Fruit fly (Drosophila melanogaster) whole organism, prepupa: ENCODE results near the gene nAChRalpha6.

ENCODE experiments used
- Blimp-1 ChIP-seq: fragments of 200-800 bp; sonication (Bioruptor generic); optimal IDR thresholded peaks from 3 replicates; lab custom pipeline; 2017; ENCODE audit warnings: missing biosample characterization, missing genetic modification characterization, mild to moderate bottlenecking, moderate library complexity, missing genetic modification reagents
- CG10631 ChIP-seq: fragments of 200-800 bp; sonication (Bioruptor generic); optimal IDR thresholded peaks from 2 replicates; lab custom pipeline; 2016; ENCODE audit warnings: missing biosample characterization, missing genetic modification characterization
- CG11294 ChIP-seq: fragments of 200-800 bp; sonication (Bioruptor generic); IDR thresholded peaks from 2 replicates; pipeline ENCODE4 v1.3.6; 2022; ENCODE audit warnings: missing biosample characterization, missing genetic modification characterization
- CG15336 ChIP-seq: fragments of 200-800 bp; sonication (Bioruptor generic); IDR thresholded peaks from 2 replicates; pipeline ENCODE4 v1.3.6; 2022; ENCODE audit warnings: missing biosample characterization, missing genetic modification characterization
- CG1621 ChIP-seq: fragments of 200-800 bp; sonication (Bioruptor generic); optimal IDR thresholded peaks from 3 replicates; lab custom pipeline; 2018; ENCODE audit warnings: missing biosample characterization, mild to moderate bottlenecking, missing genetic modification characterization
- CG16779 ChIP-seq: fragments of 200-800 bp; sonication (Bioruptor generic); optimal IDR thresholded peaks from 3 replicates; lab custom pipeline; 2017; ENCODE audit warnings: missing biosample characterization, mild to moderate bottlenecking, missing genetic modification characterization
- CG3032 ChIP-seq: fragments of 200-800 bp; optimal IDR thresholded peaks from 2 replicates; lab custom pipeline; 2019; ENCODE audit warnings: missing biosample characterization, mild to moderate bottlenecking, missing genetic modification characterization, moderate library complexity
- CG3919 ChIP-seq: fragments of 200-800 bp; sonication (Bioruptor generic); optimal IDR thresholded peaks from 3 replicates; lab custom pipeline; 2016; ENCODE audit warnings: missing biosample characterization, missing genetic modification characterization
- CG4318 ChIP-seq: fragments of 200-800 bp; sonication (Bioruptor generic); optimal IDR thresholded peaks from 3 replicates; lab custom pipeline; 2017; ENCODE audit warnings: missing biosample characterization, mild to moderate bottlenecking, missing genetic modification characterization
- CG6163 ChIP-seq: fragments of 200-800 bp; sonication (Bioruptor generic); IDR thresholded peaks from 3 replicates; pipeline ENCODE4 v1.3.6; 2022; ENCODE audit warnings: missing biosample characterization, missing genetic modification characterization
- CG6854 ChIP-seq: fragments of 200-800 bp; sonication (Bioruptor generic); optimal IDR thresholded peaks from 2 replicates; lab custom pipeline; 2017; ENCODE audit warnings: missing biosample characterization, mild to moderate bottlenecking, missing genetic modification characterization
- CG8319 ChIP-seq: fragments of 200-800 bp; sonication (Bioruptor generic); optimal IDR thresholded peaks from 3 replicates; lab custom pipeline; 2016; ENCODE audit warnings: missing biosample characterization, missing genetic modification characterization
- Eip75B ChIP-seq: fragments of 200-800 bp; sonication (Bioruptor generic); optimal IDR thresholded peaks from 3 replicates; lab custom pipeline; 2016; ENCODE audit warnings: missing biosample characterization, missing genetic modification characterization
- Eip78C ChIP-seq: fragments of 200-800 bp; sonication (Bioruptor generic); peaks from one replicate; lab custom pipeline; 2016; ENCODE audit warnings: missing biosample characterization, missing genetic modification characterization
- Eip93F ChIP-seq: fragments of 200-800 bp; sonication (Bioruptor generic); optimal IDR thresholded peaks from 2 replicates; lab custom pipeline; 2016; ENCODE audit warnings: missing biosample characterization, mild to moderate bottlenecking, missing genetic modification characterization
- Ets21C ChIP-seq: fragments of 200-800 bp; sonication (Bioruptor generic); optimal IDR thresholded peaks from 3 replicates; lab custom pipeline; 2016; ENCODE audit warnings: missing biosample characterization, missing genetic modification characterization
- Hr38 ChIP-seq: sonication (Bioruptor generic); optimal IDR thresholded peaks from 2 replicates; lab custom pipeline; 2016; ENCODE audit warnings: missing biosample characterization, missing genetic modification characterization
- Lpt ChIP-seq: fragments of 200-800 bp; sonication (Bioruptor generic); optimal IDR thresholded peaks from 3 replicates; lab custom pipeline; 2016; ENCODE audit warnings: missing biosample characterization, missing genetic modification characterization
- Met ChIP-seq: fragments of 200-800 bp; sonication (Bioruptor generic); optimal IDR thresholded peaks from 3 replicates; lab custom pipeline; 2016; ENCODE audit warnings: missing biosample characterization, missing genetic modification characterization
- OdsH ChIP-seq: fragments of 200-800 bp; sonication (Bioruptor generic); optimal IDR thresholded peaks from 3 replicates; lab custom pipeline; 2016; ENCODE audit warnings: missing biosample characterization, missing genetic modification characterization
- Sox102F ChIP-seq: fragments of 200-800 bp; sonication (Bioruptor generic); optimal IDR thresholded peaks from 2 replicates; lab custom pipeline; 2016; ENCODE audit warnings: missing biosample characterization, mild to moderate bottlenecking, missing genetic modification characterization
- Sox14 ChIP-seq: fragments of 200-800 bp; sonication (Bioruptor generic); optimal IDR thresholded peaks from 3 replicates; lab custom pipeline; 2016; ENCODE audit warnings: missing biosample characterization, missing genetic modification characterization
- Sox15 ChIP-seq: fragments of 200-800 bp; sonication (Bioruptor generic); optimal IDR thresholded peaks from 3 replicates; lab custom pipeline; 2016; ENCODE audit warnings: missing biosample characterization, missing genetic modification characterization
- achi ChIP-seq: fragments of 200-800 bp; sonication (Bioruptor generic); optimal IDR thresholded peaks from 3 replicates; lab custom pipeline; 2016; ENCODE audit warnings: missing biosample characterization, missing genetic modification characterization
- acj6 ChIP-seq: fragments of 200-800 bp; sonication (Bioruptor generic); optimal IDR thresholded peaks from 3 replicates; lab custom pipeline; 2016; ENCODE audit warnings: missing biosample characterization, missing genetic modification characterization
- cyc ChIP-seq: fragments of 200-800 bp; sonication (Bioruptor generic); optimal IDR thresholded peaks from 3 replicates; lab custom pipeline; 2016; ENCODE audit warnings: missing biosample characterization, missing genetic modification characterization
- dac ChIP-seq: fragments of 200-800 bp; sonication (Bioruptor generic); optimal IDR thresholded peaks from 2 replicates; lab custom pipeline; 2017; ENCODE audit warnings: missing biosample characterization, mild to moderate bottlenecking, missing genetic modification characterization
- dsx ChIP-seq: fragments of 200-800 bp; optimal IDR thresholded peaks from 3 replicates; lab custom pipeline; 2019; ENCODE audit warnings: missing biosample characterization, mild to moderate bottlenecking, missing genetic modification characterization, moderate library complexity; ENCODE audit not compliant: poor library complexity, severe bottlenecking
- eg ChIP-seq: fragments of 200-800 bp; sonication (Bioruptor generic); IDR thresholded peaks from 3 replicates; pipeline ENCODE4 v1.3.6; 2022; ENCODE audit warnings: missing biosample characterization, missing genetic modification characterization
- esn ChIP-seq: fragments of 200-800 bp; sonication (Bioruptor generic); optimal IDR thresholded peaks from 2 replicates; lab custom pipeline; 2016; ENCODE audit warnings: missing biosample characterization, mild to moderate bottlenecking, missing genetic modification characterization, moderate library complexity
- fd59A ChIP-seq: fragments of 200-800 bp; sonication (Bioruptor generic); optimal IDR thresholded peaks from 2 replicates; lab custom pipeline; 2017; ENCODE audit warnings: missing biosample characterization, mild to moderate bottlenecking, missing genetic modification characterization, missing genetic modification reagents
- fd85E ChIP-seq: fragments of 200-800 bp; sonication (Bioruptor generic); optimal IDR thresholded peaks from 3 replicates; lab custom pipeline; 2016; ENCODE audit warnings: missing biosample characterization, missing genetic modification characterization
- fkh ChIP-seq: fragments of 200-800 bp; sonication (Bioruptor generic); optimal IDR thresholded peaks from 3 replicates; lab custom pipeline; 2017; ENCODE audit warnings: missing biosample characterization, mild to moderate bottlenecking, missing genetic modification characterization, moderate library complexity
- lz ChIP-seq: fragments of 200-800 bp; sonication (Bioruptor generic); optimal IDR thresholded peaks from 3 replicates; lab custom pipeline; 2016; ENCODE audit warnings: missing biosample characterization, missing genetic modification characterization
- net ChIP-seq: fragments of 200-800 bp; sonication (Bioruptor generic); optimal IDR thresholded peaks from 3 replicates; lab custom pipeline; 2016; ENCODE audit warnings: missing biosample characterization, missing genetic modification characterization
- pdm3 ChIP-seq: fragments of 200-800 bp; sonication (Bioruptor generic); optimal IDR thresholded peaks from 3 replicates; lab custom pipeline; 2016; ENCODE audit warnings: missing biosample characterization, missing genetic modification characterization
- spab ChIP-seq: fragments of 200-800 bp; sonication (Bioruptor generic); optimal IDR thresholded peaks from 2 replicates; lab custom pipeline; 2017; ENCODE audit warnings: missing biosample characterization, mild to moderate bottlenecking, missing genetic modification characterization, missing genetic modification reagents
- ss ChIP-seq, 2 experiments: fragments of 200-800 bp; sonication (Bioruptor generic); optimal IDR thresholded peaks; 2 replicates in 1 of 2; 3 replicates in 1 of 2; lab custom pipeline; 2017 to 2018; ENCODE audit warnings: mild to moderate bottlenecking in 2 of 2, missing biosample characterization in 2 of 2, missing genetic modification characterization in 2 of 2, moderate library complexity in 1 of 2
- svp ChIP-seq: fragments of 200-800 bp; sonication (Bioruptor generic); peaks from one replicate; lab custom pipeline; 2016; ENCODE audit warnings: missing biosample characterization, missing genetic modification characterization
- topi ChIP-seq: fragments of 200-800 bp; sonication (Bioruptor generic); optimal IDR thresholded peaks from 3 replicates; lab custom pipeline; 2016; ENCODE audit warnings: missing biosample characterization, missing genetic modification characterization
- vri ChIP-seq: fragments of 200-800 bp; sonication (Bioruptor generic); optimal IDR thresholded peaks from 3 replicates; lab custom pipeline; 2016; ENCODE audit warnings: missing biosample characterization, mild to moderate bottlenecking, missing genetic modification characterization

Gene nAChRalpha6

DNA sequence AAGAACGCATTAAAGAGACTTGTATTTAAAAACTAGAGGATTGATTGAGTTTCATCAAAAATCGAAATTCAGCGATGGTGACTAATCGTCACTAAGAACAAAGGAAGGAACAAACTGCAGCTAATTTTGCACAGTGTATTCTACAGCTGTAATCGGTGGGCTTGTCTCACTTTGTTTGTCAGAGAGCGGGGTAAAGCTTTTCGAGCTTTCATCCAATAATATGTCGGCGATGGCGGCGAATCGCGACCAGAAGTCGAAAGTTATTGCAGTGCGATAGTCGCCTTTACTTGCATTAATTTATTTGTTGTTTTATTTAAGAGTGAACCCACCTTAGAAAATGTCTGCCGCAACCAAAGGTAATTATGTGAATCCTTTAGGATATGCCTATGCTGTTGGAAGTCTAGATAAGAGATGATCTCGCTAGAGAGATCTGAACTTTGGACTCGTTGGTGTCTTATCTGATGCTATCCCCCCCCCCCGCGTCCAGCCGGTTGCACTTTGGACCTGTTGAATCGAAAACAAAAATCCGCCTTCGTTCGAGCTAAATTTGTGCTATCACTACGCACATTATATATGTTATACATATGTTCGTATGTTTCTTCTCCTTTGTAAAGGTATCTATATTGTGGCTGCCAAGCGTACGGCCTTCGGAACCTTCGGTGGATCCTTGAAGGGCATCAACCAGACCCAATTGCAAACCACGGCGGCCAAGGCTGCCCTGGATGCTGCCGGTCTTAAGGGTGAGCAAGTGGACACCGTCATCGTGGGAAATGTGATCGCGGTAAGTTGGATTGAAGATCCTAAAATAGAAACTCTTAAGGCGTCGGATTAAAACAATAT is 29.2 kb upstream of the nAChRalpha6 start, which contains the start of gene yip2 (continued):
- TF ChIP-seq esn (GFP tag; lab: Kevin White, UChicago) (peak; percentile 84), spab (GFP tag; lab: Kevin White, UChicago) (peak; percentile 99), Met (peak; percentile 87), dsx (peak; percentile 92), fd85E (GFP tag; lab: Kevin White, UChicago) (peak; percentile 96), CG15336 (GFP tag; lab: Robert Waterston, UW) (peak; percentile 94), ss (GFP tag; optimal IDR thresholded peaks at IDR 0.05; lab: Kevin White, UChicago) (peak; percentile 100), CG6854 (peak; percentile 100), acj6 (peak; percentile 54), vri (GFP tag; lab: Kevin White, UChicago) (peak; percentile 82), Eip78C (GFP tag; lab: Kevin White, UChicago) (peak; percentile 86), fkh (GFP tag; lab: Kevin White, UChicago) (peak; percentile 61), OdsH (GFP tag; lab: Kevin White, UChicago) (peak; percentile 65), fd59A (GFP tag; lab: Kevin White, UChicago) (peak; percentile 39), CG11294 (GFP tag; lab: Robert Waterston, UW) (peak; percentile 10; the same call in 1 of the 2 replicates), CG6163 (GFP tag; lab: Robert Waterston, UW) (peak; percentile 76), Blimp-1 (GFP tag; lab: Kevin White, UChicago) (peak; percentile 96), Lpt (GFP tag; lab: Kevin White, UChicago) (peak; percentile 95), Eip75B (GFP tag; lab: Kevin White, UChicago) (peak; percentile 82), CG4318 (GFP tag; lab: Kevin White, UChicago) (no peak), Hr38 (GFP tag; lab: Kevin White, UChicago) (peak; percentile 67), Sox102F (peak; percentile 88), CG3032 (peak; percentile 85), eg (GFP tag; lab: Robert Waterston, UW) (peak; percentile 91), CG10631 (GFP tag; lab: Kevin White, UChicago) (peak; percentile 58), CG8319 (peak; percentile 92), Ets21C (GFP tag; lab: Kevin White, UChicago) (peak; percentile 18), Eip93F (GFP tag; lab: Kevin White, UChicago) (peak; percentile 91), achi (peak; percentile 77), cyc (GFP tag; lab: Kevin White, UChicago) (peak; percentile 57), CG16779 (tag; lab: Kevin White, UChicago) (peak; percentile 99), Sox15 (no peak), topi (GFP tag; lab: Kevin White, UChicago) (peak; percentile 82), svp (peak; percentile 99), CG1621 (peak; percentile 96), dac (GFP tag; lab: Kevin White, UChicago) (peak; percentile 75)

DNA sequence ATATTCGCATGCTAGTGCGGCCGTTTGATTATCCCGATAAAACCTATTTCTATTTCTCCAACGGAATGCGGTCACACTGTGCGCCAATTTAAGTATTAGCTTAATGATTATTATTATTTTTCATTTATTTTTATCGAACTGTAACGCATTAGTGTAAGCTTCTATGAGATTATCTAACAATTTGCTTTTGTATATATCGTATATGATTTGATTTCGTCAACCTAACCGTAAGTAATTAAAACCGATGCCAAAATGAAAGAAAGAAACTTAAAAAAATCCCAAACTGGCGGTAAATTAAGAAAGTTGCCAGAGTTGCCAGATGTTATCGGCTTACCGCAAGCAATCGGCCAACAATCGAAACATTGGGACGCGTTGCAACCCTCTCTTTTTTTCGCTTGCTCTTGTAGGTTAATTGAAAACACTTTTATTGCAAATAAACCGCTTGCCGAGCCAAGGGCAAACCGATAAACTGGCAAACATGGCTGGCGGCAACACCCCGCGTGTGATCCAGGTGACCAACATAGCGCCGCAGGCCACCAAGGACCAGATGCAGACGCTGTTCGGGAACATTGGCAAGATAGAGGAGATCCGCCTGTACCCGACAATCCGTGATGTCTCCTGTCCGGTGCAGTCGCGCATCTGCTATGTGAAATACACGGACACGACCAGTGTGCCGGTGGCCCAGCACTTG is 26.7 kb upstream of the nAChRalpha6 start, which contains the start of the genes Etl1 and Srp54:
TSS of gene Etl1 (minus strand) at position 39 of the 691 bp plus-strand sequence.
TSS of gene Srp54 (plus strand) at position 342 of the 691 bp plus-strand sequence.
- TF ChIP-seq CG3032, result peak; percentile 5
- TF ChIP-seq lz (GFP tag; lab: Kevin White, UChicago), result peak; percentile 3
- peak; percentile 17 for TF ChIP-seq Sox14 (GFP tag; lab: Kevin White, UChicago)
- peak; percentile 52 for TF ChIP-seq Eip78C (GFP tag; lab: Kevin White, UChicago)
- TF ChIP-seq esn (GFP tag; lab: Kevin White, UChicago), result peak; percentile 11
- TF ChIP-seq CG3919 (GFP tag; lab: Kevin White, UChicago), result peak; percentile 22
- no peak for TF ChIP-seq pdm3 (GFP tag; lab: Kevin White, UChicago)
- TF ChIP-seq net, result no peak
